Fruit fly (Drosophila melanogaster): ENCODE data around the gene beta-PheRS.

The beta-PheRS gene

dm6 chr3R:24276104-24277008, 23.9 kb upstream of the beta-PheRS start, which contains the start of gene Orct (continued):
- TF ChIP-seq CG6175 (GFP tag; IDR thresholded peaks at IDR 0.05) (0 out of 3 replicates have a peak, but pooled peaks have one; percentile 65), Abd-B (GFP tag; optimal IDR thresholded peaks at IDR 0.05) (peak; percentile 58), chn (GFP tag; optimal IDR thresholded peaks at IDR 0.05) (peak; percentile 2), ftz-f1 (GFP tag; optimal IDR thresholded peaks at IDR 0.05) (peak; percentile 9), gfzf (GFP tag; optimal IDR thresholded peaks at IDR 0.05) (no peak), Tbp (GFP tag; optimal IDR thresholded peaks at IDR 0.05) (no peak), pzg (GFP tag; optimal IDR thresholded peaks at IDR 0.05) (no peak), B-H1 (GFP tag; IDR thresholded peaks at IDR 0.05) (peak; percentile 52; the same call in 2 of the 3 replicates), CG18476 (GFP tag; optimal IDR thresholded peaks at IDR 0.05) (peak; percentile 51), kni (GFP tag; optimal IDR thresholded peaks at IDR 0.05) (no peak), klu (GFP tag; IDR thresholded peaks at IDR 0.05) (peak; percentile 70), org-1 (GFP tag; optimal IDR thresholded peaks at IDR 0.05) (peak; percentile 80), D19B (GFP tag; optimal IDR thresholded peaks at IDR 0.05) (peak; percentile 71), Doc3 (GFP tag; IDR thresholded peaks at IDR 0.05; ENCODE audit: partially characterized antibody) (no peak), E2f1 (GFP tag; IDR thresholded peaks at IDR 0.05) (peak; percentile 59), Optix (GFP tag; IDR thresholded peaks at IDR 0.05) (no peak), dysf (GFP tag; IDR thresholded peaks at IDR 0.05) (peak; percentile 78), nmo (GFP tag; optimal IDR thresholded peaks at IDR 0.05) (peak; percentile 74), CG11723 (GFP tag; optimal IDR thresholded peaks at IDR 0.05) (peak; percentile 40), tgo (GFP tag; IDR thresholded peaks at IDR 0.05) (peak; percentile 70), CG3995 (GFP tag; optimal IDR thresholded peaks at IDR 0.05) (no peak), CG8478 (optimal IDR thresholded peaks at IDR 0.05) (no peak), peb (GFP tag; IDR thresholded peaks at IDR 0.05) (peak; percentile 26; the same call in 1 of the 2 replicates), maf-S (GFP tag; optimal IDR thresholded peaks at IDR 0.05) (peak; percentile 48), nau (GFP tag; optimal IDR thresholded peaks at IDR 0.05) (peak; percentile 78), grn (GFP tag; optimal IDR thresholded peaks at IDR 0.05) (peak; percentile 59), CG10147 (GFP tag; optimal IDR thresholded peaks at IDR 0.05) (peak; percentile 86), pb (GFP tag; optimal IDR thresholded peaks at IDR 0.05) (no peak), CG34422 (GFP tag; IDR thresholded peaks at IDR 0.05) (no peak), CoRest (tag; optimal IDR thresholded peaks at IDR 0.05) (peak; percentile 88), HLH3B (GFP tag; IDR thresholded peaks at IDR 0.05) (0 out of 2 replicates have a peak, but pooled peaks have one; percentile 36), fd96Cb (tag; optimal IDR thresholded peaks at IDR 0.05) (peak; percentile 62), CG18619 (GFP tag; optimal IDR thresholded peaks at IDR 0.05) (peak; percentile 88), Hand (GFP tag; optimal IDR thresholded peaks at IDR 0.05) (peak; percentile 75), Ssrp (tag; optimal IDR thresholded peaks at IDR 0.05) (peak; percentile 55), nom (GFP tag; optimal IDR thresholded peaks at IDR 0.05) (no peak), Sry-δ (GFP tag; optimal IDR thresholded peaks at IDR 0.05) (peak; percentile 13), Antp (GFP tag; optimal IDR thresholded peaks at IDR 0.05) (peak; percentile 58), CG3163 (GFP tag; optimal IDR thresholded peaks at IDR 0.05) (peak; percentile 66), Taf1 (GFP tag; IDR thresholded peaks at IDR 0.05) (peak; percentile 48; the same call in 1 of the 2 replicates), zen2 (GFP tag; IDR thresholded peaks at IDR 0.05; ENCODE audit: partially characterized antibody) (no peak), CG2120 (GFP tag; optimal IDR thresholded peaks at IDR 0.05) (peak; percentile 92), tap (tag; optimal IDR thresholded peaks at IDR 0.05) (peak; percentile 77), CG18262 (tag; optimal IDR thresholded peaks at IDR 0.05) (peak; percentile 93), CG1602 (GFP tag; optimal IDR thresholded peaks at IDR 0.05) (peak; percentile 38), CG14860 (GFP tag; IDR thresholded peaks at IDR 0.05; ENCODE audit: partially characterized antibody) (no peak), tio (GFP tag; optimal IDR thresholded peaks at IDR 0.05) (peak; percentile 70), sc (optimal IDR thresholded peaks at IDR 0.05) (no peak), sc (GFP tag; optimal IDR thresholded peaks at IDR 0.05) (peak; percentile 54)

Measured in whole organism, embryonic.